Worm (Caenorhabditis elegans) whole organism, L4 larva: ENCODE measurements around the gene srx-97.
A peak's percentile ranks its signal among the peaks of the same experiment; 100 is the strongest.

Source experiments
- F10B5.3 ChIP-seq: sonication (generic microtip); optimal IDR thresholded peaks from 2 replicates; lab custom pipeline; 2016; ENCODE audit warnings: mild to moderate bottlenecking, missing genetic modification characterization, missing compliant biosample characterization
- F26F4.8 ChIP-seq: fragments of 200-800 bp; sonication (Bioruptor generic); conservative IDR thresholded peaks from 2 replicates; pipeline ENCODE4 v1.3.6; 2022; ENCODE audit warnings: missing genetic modification characterization, missing compliant biosample characterization
- F37D6.2 ChIP-seq: sonication (generic microtip); optimal IDR thresholded peaks from 2 replicates; lab custom pipeline; 2016; ENCODE audit warnings: mild to moderate bottlenecking, missing genetic modification characterization, missing compliant biosample characterization
- F44E2.7 ChIP-seq: fragments of 200-800 bp; sonication (Bioruptor generic); IDR thresholded peaks from 2 replicates; pipeline ENCODE4 v2.1.2; 2022; ENCODE audit warnings: missing genetic modification characterization, missing compliant biosample characterization
- Y75B8A.6 ChIP-seq: fragments of 200-800 bp; sonication (Bioruptor generic); IDR thresholded peaks from 2 replicates; pipeline ENCODE4 v1.3.6; 2022; ENCODE audit warnings: missing genetic modification reagents, missing genetic modification characterization, missing compliant biosample characterization
- ZK337.2 ChIP-seq: fragments of 200-800 bp; sonication (Bioruptor generic); IDR thresholded peaks from 2 replicates; pipeline ENCODE4 v1.3.6; 2022; ENCODE audit warnings: missing genetic modification reagents, missing genetic modification characterization, missing compliant biosample characterization
- aha-1 ChIP-seq: fragments of 150-350 bp; peaks from one replicate; lab custom pipeline; 2014; ENCODE audit warnings: missing biosample characterization, missing genetic modification characterization
- aly-2 ChIP-seq: sonication (generic microtip); optimal IDR thresholded peaks from 2 replicates; lab custom pipeline; 2018; ENCODE audit warnings: missing biosample characterization, missing genetic modification characterization
- arid-1 ChIP-seq: fragments of 200-800 bp; sonication (Bioruptor generic); conservative IDR thresholded peaks from 2 replicates; pipeline ENCODE4 v1.3.6; 2022; ENCODE audit warnings: missing genetic modification reagents, missing genetic modification characterization, missing compliant biosample characterization
- ceh-28 ChIP-seq: fragments of 150-350 bp; optimal IDR thresholded peaks from 2 replicates; lab custom pipeline; 2014; ENCODE audit warnings: missing biosample characterization, missing genetic modification reagents, missing genetic modification characterization
- ceh-44 ChIP-seq: fragments of 200-800 bp; sonication (Bioruptor generic); IDR thresholded peaks from 2 replicates; pipeline ENCODE4 v1.3.6; 2022; ENCODE audit warnings: missing genetic modification reagents, missing genetic modification characterization, missing compliant biosample characterization
- ceh-62 ChIP-seq: sonication (generic microtip); optimal IDR thresholded peaks from 2 replicates; lab custom pipeline; 2017; ENCODE audit warnings: missing biosample characterization, missing genetic modification characterization
- daf-19 ChIP-seq: fragments of 200-800 bp; sonication (Bioruptor generic); conservative IDR thresholded peaks from 2 replicates; pipeline ENCODE4 v1.3.6; 2022; ENCODE audit warnings: missing genetic modification characterization, missing compliant biosample characterization
- dmd-6 ChIP-seq: fragments of 200-800 bp; sonication (Bioruptor generic); IDR thresholded peaks from 2 replicates; pipeline ENCODE4 v1.3.6; 2022; ENCODE audit warnings: missing genetic modification reagents, missing genetic modification characterization, missing compliant biosample characterization
- dve-1 ChIP-seq: sonication (generic microtip); optimal IDR thresholded peaks from 2 replicates; lab custom pipeline; 2017; ENCODE audit warnings: antibody characterized with exemption, mild to moderate bottlenecking, missing genetic modification characterization, missing compliant biosample characterization; ENCODE audit not compliant: insufficient read depth
- egl-27 ChIP-seq: sonication (generic microtip); optimal IDR thresholded peaks from 3 replicates; lab custom pipeline; 2017; ENCODE audit warnings: missing biosample characterization, missing genetic modification reagents, missing genetic modification characterization
- fos-1 ChIP-seq: fragments of 150-350 bp; optimal IDR thresholded peaks from 2 replicates; lab custom pipeline; 2014; ENCODE audit warnings: missing biosample characterization, missing genetic modification characterization
- gei-8 ChIP-seq: fragments of 200-800 bp; sonication (Bioruptor generic); optimal IDR thresholded peaks from 2 replicates; lab custom pipeline; 2018; ENCODE audit warnings: mild to moderate bottlenecking, missing genetic modification characterization, missing compliant biosample characterization
- hlh-30 ChIP-seq: sonication (generic microtip); optimal IDR thresholded peaks from 2 replicates; lab custom pipeline; 2017; ENCODE audit warnings: antibody characterized with exemption, mild to moderate bottlenecking, missing genetic modification characterization, missing compliant biosample characterization; ENCODE audit not compliant: insufficient read depth
- hmg-1.1 ChIP-seq: fragments of 200-800 bp; sonication (Bioruptor generic); IDR thresholded peaks from 2 replicates; pipeline ENCODE4 v1.3.6; 2022; ENCODE audit warnings: missing genetic modification reagents, missing genetic modification characterization, missing compliant biosample characterization
- lim-7 ChIP-seq: fragments of 200-800 bp; sonication (Bioruptor generic); IDR thresholded peaks from 2 replicates; pipeline ENCODE4 v1.3.6; 2022; ENCODE audit warnings: missing genetic modification characterization, missing compliant biosample characterization
- lin-39 ChIP-seq: fragments of 150-350 bp; optimal IDR thresholded peaks from 2 replicates; lab custom pipeline; 2014; ENCODE audit warnings: missing biosample characterization, missing genetic modification reagents, missing genetic modification characterization
- lir-3 ChIP-seq: sonication (generic microtip); optimal IDR thresholded peaks from 2 replicates; lab custom pipeline; 2016; ENCODE audit warnings: mild to moderate bottlenecking, missing genetic modification characterization, missing compliant biosample characterization
- lsy-2 ChIP-seq, 2 experiments: fragments of 150-350 bp in 1 of 2; sonication (generic microtip) in 1 of 2; optimal IDR thresholded peaks; 2 replicates each; lab custom pipeline; 2014 to 2017; ENCODE audit warnings: missing biosample characterization in 2 of 2, missing genetic modification characterization in 2 of 2
- madf-5 ChIP-seq, 2 experiments: fragments of 200-800 bp; sonication (Bioruptor generic); IDR thresholded peaks; 2 replicates each; pipeline ENCODE4 v1.3.6; 2022; ENCODE audit warnings: missing compliant biosample characterization in 2 of 2, missing genetic modification characterization in 2 of 2
- mes-2 ChIP-seq: sonication (generic microtip); optimal IDR thresholded peaks from 2 replicates; lab custom pipeline; 2016; ENCODE audit warnings: missing genotype, mild to moderate bottlenecking, missing genetic modification characterization, missing compliant biosample characterization; ENCODE audit not compliant: poor library complexity, severe bottlenecking
- mxl-2 ChIP-seq: fragments of 200-800 bp; sonication (Bioruptor generic); conservative IDR thresholded peaks from 2 replicates; pipeline ENCODE4 v1.3.6; 2022; ENCODE audit warnings: missing genetic modification reagents, missing genetic modification characterization, missing compliant biosample characterization
- mxl-3 ChIP-seq: fragments of 200-800 bp; sonication (Bioruptor generic); optimal IDR thresholded peaks from 2 replicates; lab custom pipeline; 2018; ENCODE audit warnings: mild to moderate bottlenecking, missing genetic modification characterization, missing compliant biosample characterization
- nhr-237 ChIP-seq: sonication (generic microtip); optimal IDR thresholded peaks from 2 replicates; lab custom pipeline; 2017; ENCODE audit warnings: missing biosample characterization, missing genetic modification characterization
- nhr-42 ChIP-seq: fragments of 200-800 bp; sonication (Bioruptor generic); IDR thresholded peaks from 2 replicates; pipeline ENCODE4 v1.3.6; 2022; ENCODE audit warnings: missing genetic modification characterization, missing compliant biosample characterization
- nhr-6 ChIP-seq: fragments of 150-350 bp; optimal IDR thresholded peaks from 2 replicates; lab custom pipeline; 2014; ENCODE audit warnings: missing biosample characterization, missing genetic modification characterization
- nhr-76 ChIP-seq: fragments of 150-350 bp; optimal IDR thresholded peaks from 2 replicates; lab custom pipeline; 2014; ENCODE audit warnings: missing biosample characterization, missing genetic modification characterization
- pqm-1 ChIP-seq: sonication (generic microtip); optimal IDR thresholded peaks from 2 replicates; lab custom pipeline; 2017; ENCODE audit warnings: missing biosample characterization, missing genetic modification characterization
- skn-1 ChIP-seq: fragments of 150-350 bp; optimal IDR thresholded peaks from 2 replicates; lab custom pipeline; 2014; ENCODE audit warnings: missing biosample characterization, missing genetic modification characterization
- snpc-4 ChIP-seq: fragments of 150-350 bp; optimal IDR thresholded peaks from 2 replicates; lab custom pipeline; 2014; ENCODE audit warnings: missing biosample characterization, missing genetic modification characterization
- tra-1 ChIP-seq: fragments of 200-800 bp; sonication (Bioruptor generic); IDR thresholded peaks from 2 replicates; pipeline ENCODE4 v1.3.6; 2022; ENCODE audit warnings: missing genetic modification reagents, missing genetic modification characterization, missing compliant biosample characterization
- unc-130 ChIP-seq: sonication (generic microtip); optimal IDR thresholded peaks from 2 replicates; lab custom pipeline; 2016; ENCODE audit warnings: missing genetic modification reagents, missing genetic modification characterization, missing compliant biosample characterization
- unc-39 ChIP-seq: sonication (generic microtip); optimal IDR thresholded peaks from 2 replicates; lab custom pipeline; 2017; ENCODE audit warnings: missing biosample characterization, missing genetic modification characterization
- unc-62 ChIP-seq, 3 experiments: fragments of 150-350 bp in 1 of 3; sonication (generic microtip); optimal IDR thresholded peaks in 2 of 3; peaks in 1 of 3; 1 replicate in 1 of 3; 2 replicates in 2 of 3; lab custom pipeline; 2014 to 2017; ENCODE audit warnings: missing biosample characterization in 3 of 3, missing genetic modification characterization in 3 of 3, missing genetic modification reagents in 3 of 3, missing genotype in 1 of 3
- zag-1 ChIP-seq: fragments of 150-350 bp; optimal IDR thresholded peaks from 2 replicates; lab custom pipeline; 2014; ENCODE audit warnings: missing biosample characterization, missing genetic modification characterization
- zip-11 ChIP-seq: fragments of 200-800 bp; sonication (Bioruptor generic); IDR thresholded peaks from 2 replicates; pipeline ENCODE4 v1.3.6; 2022; ENCODE audit warnings: missing genetic modification characterization, missing compliant biosample characterization
- zip-2 ChIP-seq: fragments of 150-350 bp; optimal IDR thresholded peaks from 2 replicates; lab custom pipeline; 2014; ENCODE audit warnings: missing biosample characterization, missing genetic modification characterization
- ztf-7 ChIP-seq: fragments of 150-350 bp; optimal IDR thresholded peaks from 2 replicates; lab custom pipeline; 2014; ENCODE audit warnings: missing biosample characterization, missing genetic modification characterization

srx-97 gene

DNA sequence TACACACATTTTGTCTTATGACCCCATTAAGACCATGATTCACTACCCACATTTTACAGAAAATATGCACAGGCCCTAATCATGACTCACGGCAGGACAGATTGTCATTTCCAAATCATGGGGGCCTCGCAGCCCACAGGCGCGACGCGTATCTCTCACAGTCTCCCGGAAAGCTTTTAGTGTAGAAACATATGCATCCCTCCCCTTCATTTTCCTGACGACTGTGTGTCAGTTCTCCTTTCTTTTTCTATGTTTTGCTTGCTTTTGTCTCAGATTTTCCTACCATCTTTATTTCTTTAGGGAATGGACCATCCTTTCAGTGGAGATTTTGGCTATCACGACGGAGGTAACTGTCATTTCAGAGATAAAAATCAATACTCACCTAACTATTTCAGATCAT, 28.0 kb downstream of the srx-97 start, which contains the start of gene M151.1:
TSS of gene M151.1 (plus strand) at position 301 of the 400 bp plus-strand sequence.
- no peak for TF ChIP-seq lir-3
- no peak for TF ChIP-seq skn-1 (tag; lab: Kevin White, UChicago)
- TF ChIP-seq F26F4.8: no peak
- no peak for TF ChIP-seq gei-8
- no peak for TF ChIP-seq hmg-1.1

DNA sequence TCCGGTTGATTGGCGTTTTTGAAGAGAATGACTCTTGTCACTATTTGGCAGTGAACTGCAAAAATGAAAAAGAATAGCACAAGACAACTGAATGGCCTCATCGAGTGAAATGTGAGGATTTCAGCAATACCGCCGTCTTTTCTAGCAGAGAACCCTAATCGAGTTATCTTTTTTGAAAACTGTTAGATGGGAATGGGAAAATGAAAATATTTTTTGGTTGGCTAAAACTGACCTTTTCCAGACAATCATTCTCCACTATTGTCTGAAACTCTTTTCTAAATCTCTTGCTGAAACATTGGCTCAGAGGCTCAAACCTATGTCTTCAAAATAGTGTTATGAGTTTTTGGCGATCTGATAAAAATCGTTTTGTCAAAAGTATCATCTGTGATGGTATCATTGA, 29.0 kb downstream of the srx-97 start, which contains the start of gene M151.10:
TSS of gene M151.10 (minus strand) at position 101 of the 400 bp plus-strand sequence.
- TF ChIP-seq F37D6.2 (tag; lab: Kevin White, UChicago): no peak
- no peak for TF ChIP-seq snpc-4 (tag; lab: Kevin White, UChicago)
- TF ChIP-seq arid-1 (GFP tag; lab: Robert Waterston, UW): no peak
- no peak for TF ChIP-seq pqm-1 (tag; lab: Kevin White, UChicago)
- no peak for TF ChIP-seq lim-7 (GFP tag; lab: Robert Waterston, UW)
- TF ChIP-seq zag-1 (tag; lab: Kevin White, UChicago): no peak

DNA sequence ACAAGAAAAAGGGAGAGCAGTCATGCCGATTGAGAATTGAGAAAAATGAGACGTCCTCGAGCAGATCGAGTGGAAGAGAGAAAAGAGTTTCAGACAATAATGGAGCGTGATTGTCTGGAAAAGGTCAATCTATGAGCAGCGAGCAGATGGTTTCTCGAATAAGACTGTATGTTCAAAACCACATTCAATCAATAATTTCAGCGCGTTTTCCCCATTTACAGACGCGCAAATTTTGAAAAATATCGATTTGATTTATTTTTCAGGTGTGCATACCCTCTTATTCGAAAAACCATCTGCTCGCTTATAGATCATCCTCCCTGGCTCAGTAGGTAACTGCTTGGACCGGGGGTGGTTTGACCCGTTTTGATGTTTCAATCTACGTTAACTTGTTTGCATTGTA, 30.0 kb downstream of the srx-97 start, which contains the start of gene fbxb-31:
TSS of gene fbxb-31 (minus strand) at position 101 of the 400 bp plus-strand sequence.
- TF ChIP-seq unc-130 (GFP tag; lab: Kevin White, UChicago) (no peak), F10B5.3 (tag; lab: Kevin White, UChicago) (no peak), snpc-4 (tag; lab: Kevin White, UChicago) (no peak), mxl-2 (GFP tag; lab: Robert Waterston, UW) (no peak), arid-1 (GFP tag; lab: Robert Waterston, UW) (no peak), nhr-6 (no peak), F44E2.7 (GFP tag; lab: Robert Waterston, UW) (no peak), ceh-44 (GFP tag; lab: Robert Waterston, UW) (no peak), dmd-6 (GFP tag; lab: Robert Waterston, UW) (no peak), hlh-30 (no peak), madf-5 (GFP tag; IDR thresholded peaks at IDR 0.05; lab: Robert Waterston, UW) (no peak), lsy-2 (tag; optimal IDR thresholded peaks at IDR 0.05; lab: Kevin White, UChicago) (no peak), dve-1 (no peak), ceh-28 (tag; lab: Kevin White, UChicago) (no peak), egl-27 (tag; lab: Kevin White, UChicago) (no peak), nhr-42 (GFP tag; lab: Robert Waterston, UW) (no peak), hmg-1.1 (no peak), Y75B8A.6 (GFP tag; lab: Robert Waterston, UW) (no peak), pqm-1 (tag; lab: Kevin White, UChicago) (no peak), ZK337.2 (GFP tag; lab: Robert Waterston, UW) (no peak)

DNA sequence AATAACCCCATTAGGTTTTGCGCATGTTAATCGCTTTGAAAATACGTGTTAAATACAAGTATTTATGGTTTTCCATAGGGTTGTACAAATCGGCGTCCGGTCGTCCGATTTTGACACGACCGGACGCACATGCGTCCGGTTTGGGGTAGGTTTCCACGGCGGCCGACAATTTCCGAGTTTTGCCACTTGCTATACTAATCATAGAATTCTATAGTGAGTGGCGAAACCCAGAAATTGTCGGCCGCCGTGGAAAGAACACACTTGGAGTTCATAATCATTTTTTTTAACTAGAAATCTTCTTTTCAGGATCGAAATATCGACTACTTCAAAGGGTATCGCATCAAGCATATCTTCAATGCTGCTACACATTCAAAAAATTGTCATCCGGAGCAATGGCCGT, 34.5 kb downstream of the srx-97 start:
- TF ChIP-seq unc-62 (GFP tag; optimal IDR thresholded peaks at IDR 0.05 in 1 of 2; lab: Kevin White, UChicago) (peak in 1 of 2 experiments; percentile 82), unc-62 (tag; optimal IDR thresholded peaks at IDR 0.05; lab: Kevin White, UChicago) (no peak), lir-3 (no peak), nhr-237 (tag; lab: Kevin White, UChicago) (no peak), lsy-2 (tag; optimal IDR thresholded peaks at IDR 0.05; lab: Kevin White, UChicago) (no peak), lin-39 (no peak), ztf-7 (no peak)

DNA sequence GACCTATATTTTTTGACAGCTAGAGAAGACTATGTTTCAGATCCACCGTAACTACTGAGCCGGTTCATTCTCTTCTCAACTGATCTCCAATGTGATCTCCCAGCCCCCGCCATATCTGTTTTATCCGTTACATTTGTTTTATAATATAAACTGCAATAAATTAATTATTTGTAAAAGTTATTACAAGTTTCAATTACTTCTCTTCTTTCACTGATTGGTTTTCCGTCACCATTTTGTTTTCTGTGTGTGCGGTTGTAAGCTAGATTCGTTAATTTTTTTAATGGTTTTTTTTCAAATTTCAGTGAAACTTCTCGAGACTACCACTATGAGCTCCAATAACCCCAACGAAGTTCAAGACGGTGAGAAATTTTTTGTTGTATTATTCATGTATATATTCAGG, 38.4 kb downstream of the srx-97 start, which contains the start of gene M151.2:
TSS of gene M151.2 (plus strand) at position 301 of the 400 bp plus-strand sequence.
- no peak for TF ChIP-seq nhr-76 (tag; lab: Kevin White, UChicago)
- TF ChIP-seq zip-2: no peak
- no peak for TF ChIP-seq unc-39 (tag; lab: Kevin White, UChicago)
- TF ChIP-seq daf-19: no peak
- no peak for TF ChIP-seq aly-2 (tag; lab: Kevin White, UChicago)
- TF ChIP-seq aha-1 (tag; lab: Kevin White, UChicago): no peak
- no peak for TF ChIP-seq mes-2
- TF ChIP-seq zip-11 (GFP tag; lab: Robert Waterston, UW): no peak
- TF ChIP-seq tra-1 (GFP tag; lab: Robert Waterston, UW): no peak
- no peak for TF ChIP-seq fos-1 (tag; lab: Kevin White, UChicago)
- TF ChIP-seq mxl-3: no peak
- TF ChIP-seq ceh-62 (tag; lab: Kevin White, UChicago): no peak
- TF ChIP-seq ceh-44 (GFP tag; lab: Robert Waterston, UW): no peak
- TF ChIP-seq, all 104 proteins: peak for 0
